Fruit fly (Drosophila melanogaster): Measurements from ENCODE around the gene CG32440.

Gene CG32440

dm6 chr3L:21359879-21360278, at the start of gene CG32440:
Gene CG32440, plus strand, starts transcription at chr3L:21360179.
- TF ChIP-seq topi (GFP tag; optimal IDR thresholded peaks at IDR 0.05) = no peak
- TF ChIP-seq Sox102F (GFP tag; optimal IDR thresholded peaks at IDR 0.05) = no peak
- no peak for TF ChIP-seq CG32006 (GFP tag; optimal IDR thresholded peaks at IDR 0.05)
- TF ChIP-seq Eip93F (GFP tag; optimal IDR thresholded peaks at IDR 0.05) = no peak
- no peak for TF ChIP-seq Sox14 (GFP tag; optimal IDR thresholded peaks at IDR 0.05)
- no peak for TF ChIP-seq achi (GFP tag; optimal IDR thresholded peaks at IDR 0.05)
- TF ChIP-seq CG6854 (GFP tag; optimal IDR thresholded peaks at IDR 0.05) = no peak
- TF ChIP-seq OdsH (GFP tag; optimal IDR thresholded peaks at IDR 0.05) = no peak
- TF ChIP-seq Lpt (GFP tag; optimal IDR thresholded peaks at IDR 0.05) = no peak
- TF ChIP-seq Hr38 (GFP tag; optimal IDR thresholded peaks at IDR 0.05) = no peak
- no peak for TF ChIP-seq CG8632 (GFP tag; optimal IDR thresholded peaks at IDR 0.05)
- TF ChIP-seq CG9139 (GFP tag; optimal IDR thresholded peaks at IDR 0.05) = no peak
- TF ChIP-seq CG4318 (GFP tag; optimal IDR thresholded peaks at IDR 0.05) = no peak
- no peak for TF ChIP-seq svp (GFP tag)
- no peak for TF ChIP-seq vri (GFP tag; optimal IDR thresholded peaks at IDR 0.05)
- no peak for TF ChIP-seq CG6276 (GFP tag; optimal IDR thresholded peaks at IDR 0.05)
- no peak for TF ChIP-seq Gug (GFP tag; IDR thresholded peaks at IDR 0.05)
- no peak for TF ChIP-seq CG3032 (tag; optimal IDR thresholded peaks at IDR 0.05)

- TF ChIP-seq fkh (GFP tag; optimal IDR thresholded peaks at IDR 0.05) = peak; percentile 24
- peak; percentile 57 for TF ChIP-seq Sox14 (GFP tag; optimal IDR thresholded peaks at IDR 0.05)
- peak; percentile 39 for TF ChIP-seq Eip78C (GFP tag)
- TF ChIP-seq Eip75B (GFP tag; optimal IDR thresholded peaks at IDR 0.05) = no peak
- no peak for TF ChIP-seq salr (GFP tag; optimal IDR thresholded peaks at IDR 0.05)
- TF ChIP-seq CG3032 (tag; optimal IDR thresholded peaks at IDR 0.05) = peak; percentile 13
These were observed 42.3 kb upstream of the CG32440 start, which contains the start of gene Pc for dm6 chr3L:21317416-21318259. Gene Pc, minus strand, starts transcription at chr3L:21318020.

- TF ChIP-seq CG7368 (GFP tag; optimal IDR thresholded peaks at IDR 0.05) (no peak), salr (GFP tag; optimal IDR thresholded peaks at IDR 0.05) (no peak), esn (GFP tag; optimal IDR thresholded peaks at IDR 0.05) (no peak), net (GFP tag; optimal IDR thresholded peaks at IDR 0.05) (no peak), CG3919 (GFP tag; optimal IDR thresholded peaks at IDR 0.05) (no peak), Eip78C (GFP tag) (no peak), CG8119 (GFP tag; IDR thresholded peaks at IDR 0.05) (no peak), OdsH (GFP tag; optimal IDR thresholded peaks at IDR 0.05) (no peak), vri (GFP tag; optimal IDR thresholded peaks at IDR 0.05) (no peak), CG6163 (GFP tag; IDR thresholded peaks at IDR 0.05) (no peak), fkh (GFP tag; optimal IDR thresholded peaks at IDR 0.05) (no peak), Met (GFP tag; optimal IDR thresholded peaks at IDR 0.05) (no peak), cyc (GFP tag; optimal IDR thresholded peaks at IDR 0.05) (no peak), CG6808 (GFP tag; optimal IDR thresholded peaks at IDR 0.05) (no peak), CG31627 (GFP tag; optimal IDR thresholded peaks at IDR 0.05) (no peak), CG8319 (GFP tag; optimal IDR thresholded peaks at IDR 0.05) (no peak), pdm3 (GFP tag; optimal IDR thresholded peaks at IDR 0.05) (no peak)
These were observed 41.5 kb upstream of the CG32440 start, which contains the start of gene Rab26 for dm6 chr3L:21318474-21318873. Gene Rab26, plus strand, starts transcription at chr3L:21318774.

- TF ChIP-seq Sox14 (GFP tag; optimal IDR thresholded peaks at IDR 0.05) = no peak
- TF ChIP-seq achi (GFP tag; optimal IDR thresholded peaks at IDR 0.05) = peak; percentile 47
- TF ChIP-seq CG7368 (GFP tag; optimal IDR thresholded peaks at IDR 0.05) = no peak
These were observed 40.6 kb upstream of the CG32440 start for dm6 chr3L:21319313-21319907.

Data from whole organism, prepupa.